Fruit fly (Drosophila melanogaster) whole organism, wandering third instar larva: Measurements from ENCODE around the gene CG7142.
A peak's percentile ranks its signal among the peaks of the same experiment; 100 is the strongest.

Source experiments
- Abd-B ChIP-seq: fragments of >200 bp; optimal IDR thresholded peaks from 2 replicates; lab custom pipeline; 2017; ENCODE audit warnings: missing biosample characterization, missing genetic modification characterization
- CG32264 ChIP-seq: fragments of 200-800 bp; sonication (Bioruptor generic); optimal IDR thresholded peaks from 2 replicates; lab custom pipeline; 2016; ENCODE audit warnings: missing biosample characterization, missing genetic modification characterization
- CG9705 ChIP-seq: fragments of 200-800 bp; sonication (Bioruptor generic); optimal IDR thresholded peaks from 2 replicates; lab custom pipeline; 2018; ENCODE audit warnings: missing biosample characterization, mild to moderate bottlenecking, missing genetic modification characterization
- Dfd ChIP-seq: fragments of >200 bp; optimal IDR thresholded peaks from 2 replicates; lab custom pipeline; 2017; ENCODE audit warnings: missing biosample characterization, missing genetic modification characterization
- Dif ChIP-seq: fragments of 200-275, 200-300 bp; sonication (Bioruptor generic); optimal IDR thresholded peaks from 2 replicates; lab custom pipeline; 2018; ENCODE audit warnings: missing biosample characterization, missing genetic modification characterization; ENCODE audit not compliant: partially characterized antibody
- GATAd ChIP-seq: sonication (Bioruptor generic); optimal IDR thresholded peaks from 2 replicates; lab custom pipeline; 2016; ENCODE audit warnings: missing biosample characterization, missing genetic modification characterization
- HLH106 ChIP-seq: fragments of 200-800 bp; optimal IDR thresholded peaks from 3 replicates; lab custom pipeline; 2019; ENCODE audit warnings: missing biosample characterization, mild to moderate bottlenecking, missing genetic modification characterization, moderate library complexity
- Hnf4 ChIP-seq: fragments of 200-800 bp; sonication (Bioruptor generic); optimal IDR thresholded peaks from 2 replicates; lab custom pipeline; 2016; ENCODE audit warnings: missing biosample characterization, mild to moderate bottlenecking, missing genetic modification characterization
- Hr83 ChIP-seq: fragments of 200-300 bp; sonication (Bioruptor generic); optimal IDR thresholded peaks from 2 replicates; lab custom pipeline; 2016; ENCODE audit warnings: missing biosample characterization, mild to moderate bottlenecking, missing genetic modification characterization, moderate library complexity; ENCODE audit not compliant: poor library complexity, severe bottlenecking
- Jra ChIP-seq: sonication (Bioruptor generic); optimal IDR thresholded peaks from 2 replicates; lab custom pipeline; 2016; ENCODE audit warnings: missing biosample characterization, missing genetic modification characterization
- Mio ChIP-seq: sonication (Bioruptor generic); optimal IDR thresholded peaks from 2 replicates; lab custom pipeline; 2016; ENCODE audit warnings: missing biosample characterization, missing genetic modification characterization
- Myc ChIP-seq: fragments of >200 bp; optimal IDR thresholded peaks from 2 replicates; lab custom pipeline; 2017
- N ChIP-seq: fragments of >200 bp; optimal IDR thresholded peaks from 2 replicates; lab custom pipeline; 2018; ENCODE audit warnings: missing biosample characterization, missing external identifiers, missing genetic modification characterization
- Rel ChIP-seq, 2 experiments: fragments of 200-800 bp; sonication (Bioruptor generic) in 1 of 2; optimal IDR thresholded peaks; 2 replicates in 1 of 2; 3 replicates in 1 of 2; lab custom pipeline; 2016 to 2019; ENCODE audit warnings: mild to moderate bottlenecking in 2 of 2, missing biosample characterization in 2 of 2, missing genetic modification characterization in 2 of 2, moderate library complexity in 1 of 2
- Sp1 ChIP-seq: fragments of 200-800 bp; sonication (Bioruptor generic); optimal IDR thresholded peaks from 3 replicates; lab custom pipeline; 2019; ENCODE audit warnings: missing biosample characterization, mild to moderate bottlenecking, missing genetic modification characterization, moderate library complexity
- Vsx2 ChIP-seq: fragments of 200-300, 225-300 bp; sonication (Bioruptor generic); optimal IDR thresholded peaks from 2 replicates; lab custom pipeline; 2018; ENCODE audit warnings: missing biosample characterization, missing genetic modification characterization; ENCODE audit not compliant: partially characterized antibody
- br ChIP-seq: fragments of 200-800 bp; sonication (Bioruptor generic); optimal IDR thresholded peaks from 2 replicates; lab custom pipeline; 2016; ENCODE audit warnings: missing biosample characterization, missing genetic modification characterization
- dl ChIP-seq, 2 experiments: fragments of 175-275, 200-275 bp in 1 of 2; fragments of 200-275 bp in 1 of 2; sonication (Bioruptor generic); optimal IDR thresholded peaks; lab custom pipeline; 2018; ENCODE audit warnings: mild to moderate bottlenecking in 2 of 2, missing biosample characterization in 2 of 2, missing genetic modification characterization in 2 of 2, moderate library complexity in 2 of 2; ENCODE audit not compliant: partially characterized antibody in 2 of 2, insufficient read depth in 1 of 2
- dmrt93B ChIP-seq: fragments of 200-800 bp; sonication (Bioruptor generic); optimal IDR thresholded peaks from 2 replicates; lab custom pipeline; 2018; ENCODE audit warnings: missing biosample characterization, mild to moderate bottlenecking, missing genetic modification characterization
- dsf ChIP-seq: sonication (Bioruptor generic); optimal IDR thresholded peaks from 2 replicates; lab custom pipeline; 2016; ENCODE audit warnings: missing biosample characterization, missing genetic modification characterization, borderline replicate concordance
- ey ChIP-seq: fragments of 200-800 bp; sonication (Bioruptor generic); optimal IDR thresholded peaks from 2 replicates; lab custom pipeline; 2016; ENCODE audit warnings: missing biosample characterization, missing genetic modification characterization
- foxo ChIP-seq, 2 experiments: fragments of 200-800 bp; sonication (Bioruptor generic); optimal IDR thresholded peaks; 2 replicates in 1 of 2; 3 replicates in 1 of 2; lab custom pipeline; 2016 to 2017; ENCODE audit warnings: missing biosample characterization in 2 of 2, missing genetic modification characterization in 2 of 2
- fru ChIP-seq: fragments of 200-800 bp; sonication (Bioruptor generic); optimal IDR thresholded peaks from 3 replicates; lab custom pipeline; 2016; ENCODE audit warnings: missing biosample characterization, mild to moderate bottlenecking, missing genetic modification characterization
- jim ChIP-seq: fragments of 175-275, 200-325 bp; sonication (Bioruptor generic); optimal IDR thresholded peaks from 2 replicates; lab custom pipeline; 2016; ENCODE audit warnings: missing biosample characterization, mild to moderate bottlenecking, missing genetic modification characterization
- pan ChIP-seq: fragments of >200 bp; optimal IDR thresholded peaks from 2 replicates; lab custom pipeline; 2017
- psq ChIP-seq: fragments of 200-800 bp; sonication (Bioruptor generic); optimal IDR thresholded peaks from 3 replicates; lab custom pipeline; 2017; ENCODE audit warnings: missing biosample characterization, mild to moderate bottlenecking, missing genetic modification characterization, moderate library complexity
- sage ChIP-seq: fragments of 200-800 bp; sonication (Bioruptor generic); optimal IDR thresholded peaks from 2 replicates; lab custom pipeline; 2016; ENCODE audit warnings: missing biosample characterization, mild to moderate bottlenecking, missing genetic modification characterization
- tai ChIP-seq: sonication (Bioruptor generic); optimal IDR thresholded peaks from 2 replicates; lab custom pipeline; 2016; ENCODE audit warnings: missing biosample characterization, missing genetic modification characterization
- usp ChIP-seq: fragments of >200 bp; optimal IDR thresholded peaks from 2 replicates; lab custom pipeline; 2017; ENCODE audit warnings: missing biosample characterization, missing genetic modification characterization
- woc ChIP-seq: sonication (Bioruptor generic); optimal IDR thresholded peaks from 2 replicates; lab custom pipeline; 2016; ENCODE audit warnings: missing biosample characterization, mild to moderate bottlenecking, missing genetic modification characterization

The CG7142 gene

dm6 chr3R:18310766-18311367 is 31.5 kb upstream of the CG7142 start:
- TF ChIP-seq br (GFP tag; lab: Kevin White, UChicago) (peak; percentile 9), jim (GFP tag; lab: Kevin White, UChicago) (no peak), Rel (GFP tag; optimal IDR thresholded peaks at IDR 0.05; lab: Kevin White, UChicago) (no peak), Rel (tag; optimal IDR thresholded peaks at IDR 0.05; lab: Kevin White, UChicago) (peak; percentile 24), CG9705 (no peak), Myc (no peak), CG32264 (GFP tag; lab: Kevin White, UChicago) (no peak), psq (GFP tag; lab: Kevin White, UChicago) (peak; percentile 41), Abd-B (GFP tag; lab: Kevin White, UChicago) (no peak), pan (no peak), GATAd (GFP tag; lab: Kevin White, UChicago) (no peak), ey (GFP tag; lab: Kevin White, UChicago) (no peak), Hr83 (GFP tag; lab: Kevin White, UChicago) (no peak), N (GFP tag; lab: Kevin White, UChicago) (no peak), dl (GFP tag; optimal IDR thresholded peaks at IDR 0.05; lab: Kevin White, UChicago; ENCODE audit: insufficient read depth in 1 of 2, partially characterized antibody in 2 of 2) (peak in 1 of 2 experiments; percentile 23), tai (GFP tag; lab: Kevin White, UChicago) (no peak), HLH106 (tag; lab: Kevin White, UChicago) (peak; percentile 68), sage (no peak), Mio (GFP tag; lab: Kevin White, UChicago) (no peak), dsf (no peak), fru (GFP tag; lab: Kevin White, UChicago) (peak; percentile 0), Dif (GFP tag; lab: Kevin White, UChicago) (peak; percentile 63)

- peak; percentile 26 for TF ChIP-seq psq (GFP tag; lab: Kevin White, UChicago)
- TF ChIP-seq usp (GFP tag; lab: Kevin White, UChicago), result no peak
- TF ChIP-seq N (GFP tag; lab: Kevin White, UChicago), result no peak
- TF ChIP-seq, all 38 proteins: peak for 1
Measured at dm6 chr3R:18309910-18310309, 30.6 kb upstream of the CG7142 start.

dm6 chr3R:18302749-18303148 is 23.4 kb upstream of the CG7142 start, which contains the start of gene CG7126:
Gene CG7126 (minus strand): TSS chr3R:18302849.
- no peak for TF ChIP-seq Dfd (GFP tag; lab: Kevin White, UChicago)
- TF ChIP-seq dl (GFP tag; optimal IDR thresholded peaks at IDR 0.05; lab: Kevin White, UChicago; ENCODE audit: insufficient read depth in 1 of 2, partially characterized antibody in 2 of 2), result no peak
- TF ChIP-seq Hnf4 (GFP tag; lab: Kevin White, UChicago), result no peak
- no peak for TF ChIP-seq Hr83 (GFP tag; lab: Kevin White, UChicago)
- TF ChIP-seq Mio (GFP tag; lab: Kevin White, UChicago), result no peak
- no peak for TF ChIP-seq sage
- no peak for TF ChIP-seq N (GFP tag; lab: Kevin White, UChicago)
- no peak for TF ChIP-seq CG32264 (GFP tag; lab: Kevin White, UChicago)
- no peak for TF ChIP-seq foxo (GFP tag; optimal IDR thresholded peaks at IDR 0.05; lab: Kevin White, UChicago)
- TF ChIP-seq dmrt93B (GFP tag; lab: Kevin White, UChicago), result no peak
- no peak for TF ChIP-seq Jra (GFP tag; lab: Kevin White, UChicago)
- no peak for TF ChIP-seq woc (GFP tag; lab: Kevin White, UChicago)
- no peak for TF ChIP-seq Sp1 (GFP tag; lab: Kevin White, UChicago)
- TF ChIP-seq, all 38 proteins: peak for 0

DNA sequence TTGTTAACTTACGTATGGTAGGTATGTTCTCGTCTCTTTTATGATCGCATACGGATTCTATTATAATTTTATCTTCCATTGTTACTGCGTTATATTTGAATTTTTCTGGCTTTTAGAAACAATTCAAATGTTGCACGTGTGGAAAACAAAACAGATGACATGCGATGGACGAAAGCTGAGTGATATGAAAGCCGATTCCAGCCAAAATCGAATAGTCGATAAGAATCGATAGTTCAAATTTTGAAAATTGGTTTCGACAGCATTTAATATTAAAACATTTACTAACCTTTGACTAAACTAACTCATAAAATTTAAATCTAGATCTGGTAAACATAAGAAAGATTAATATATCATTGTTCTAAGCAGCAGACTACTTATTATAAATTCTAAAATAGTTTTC is 22.2 kb upstream of the CG7142 start, which contains the start of gene Polr1E:
Polr1E (minus strand) TSS at position 160 of the 400 bp plus-strand sequence.
- TF ChIP-seq dl (GFP tag; optimal IDR thresholded peaks at IDR 0.05; lab: Kevin White, UChicago; ENCODE audit: insufficient read depth in 1 of 2, partially characterized antibody in 2 of 2), result peak in 1 of 2 experiments; percentile 9
- TF ChIP-seq Abd-B (GFP tag; lab: Kevin White, UChicago), result no peak
- peak; percentile 18 for TF ChIP-seq Myc
- peak; percentile 33 for TF ChIP-seq Vsx2 (GFP tag; lab: Kevin White, UChicago)
- TF ChIP-seq usp (GFP tag; lab: Kevin White, UChicago), result no peak
- TF ChIP-seq Dif (GFP tag; lab: Kevin White, UChicago), result peak; percentile 79
- no peak for TF ChIP-seq dmrt93B (GFP tag; lab: Kevin White, UChicago)
- no peak for TF ChIP-seq foxo (GFP tag; optimal IDR thresholded peaks at IDR 0.05; lab: Kevin White, UChicago)
- TF ChIP-seq, all 38 proteins: peak for 4
